Worm (Caenorhabditis elegans) whole organism, late embryonic: Measurements from ENCODE around the gene D1014.13.

Experiments
- C08G9.2 ChIP-seq: sonication (generic microtip); optimal IDR thresholded peaks from 2 replicates; lab custom pipeline; 2016; ENCODE audit warnings: mild to moderate bottlenecking, missing genetic modification characterization, moderate library complexity, missing compliant biosample characterization
- K02D7.2 ChIP-seq: sonication (generic microtip); optimal IDR thresholded peaks from 2 replicates; lab custom pipeline; 2017; ENCODE audit warnings: mild to moderate bottlenecking, missing genetic modification characterization, missing compliant biosample characterization
- K09A11.1 ChIP-seq: sonication (generic microtip); optimal IDR thresholded peaks from 2 replicates; lab custom pipeline; 2017; ENCODE audit warnings: antibody characterized with exemption, mild to moderate bottlenecking, missing genetic modification characterization, missing compliant biosample characterization; ENCODE audit not compliant: insufficient read depth
- ahr-1 ChIP-seq: sonication (generic microtip); optimal IDR thresholded peaks from 2 replicates; lab custom pipeline; 2016; ENCODE audit warnings: missing genetic modification characterization, missing compliant biosample characterization
- ama-1 ChIP-seq: fragments of 150-350 bp; optimal IDR thresholded peaks from 2 replicates; lab custom pipeline; 2014
- ceh-18 ChIP-seq: sonication (generic microtip); optimal IDR thresholded peaks from 2 replicates; lab custom pipeline; 2016; ENCODE audit warnings: missing genetic modification characterization, missing compliant biosample characterization
- ceh-19 ChIP-seq: fragments of 200-800 bp; sonication (Bioruptor generic); optimal IDR thresholded peaks from 2 replicates; lab custom pipeline; 2018; ENCODE audit warnings: mild to moderate bottlenecking, missing genetic modification characterization, missing compliant biosample characterization
- ceh-22 ChIP-seq: sonication (generic microtip); optimal IDR thresholded peaks from 2 replicates; lab custom pipeline; 2017; ENCODE audit warnings: missing biosample characterization, missing genetic modification characterization
- ceh-24 ChIP-seq: sonication (generic microtip); optimal IDR thresholded peaks from 2 replicates; lab custom pipeline; 2016; ENCODE audit warnings: mild to moderate bottlenecking, missing genetic modification characterization, missing compliant biosample characterization
- ceh-30 ChIP-seq: fragments of 150-350 bp; optimal IDR thresholded peaks from 2 replicates; lab custom pipeline; 2014; ENCODE audit warnings: missing biosample characterization, missing genetic modification characterization
- ceh-34 ChIP-seq: sonication (generic microtip); optimal IDR thresholded peaks from 2 replicates; lab custom pipeline; 2016; ENCODE audit warnings: mild to moderate bottlenecking, missing genetic modification characterization, missing compliant biosample characterization
- ceh-48 ChIP-seq: sonication (generic microtip); optimal IDR thresholded peaks from 2 replicates; lab custom pipeline; 2016; ENCODE audit warnings: missing genetic modification characterization, inconsistent platforms, missing compliant biosample characterization
- dmd-4 ChIP-seq: sonication (generic microtip); optimal IDR thresholded peaks from 2 replicates; lab custom pipeline; 2016; ENCODE audit warnings: borderline replicate concordance, missing genetic modification characterization, missing compliant biosample characterization
- elt-2 ChIP-seq: sonication (generic microtip); optimal IDR thresholded peaks from 2 replicates; lab custom pipeline; 2016; ENCODE audit warnings: missing genetic modification reagents, missing genetic modification characterization, missing compliant biosample characterization
- ets-4 ChIP-seq: sonication (generic microtip); optimal IDR thresholded peaks from 2 replicates; lab custom pipeline; 2016; ENCODE audit warnings: missing genetic modification characterization, missing compliant biosample characterization
- fkh-6 ChIP-seq: sonication (generic microtip); optimal IDR thresholded peaks from 2 replicates; lab custom pipeline; 2016; ENCODE audit warnings: missing genetic modification characterization, missing compliant biosample characterization
- hlh-30 ChIP-seq: sonication (generic microtip); optimal IDR thresholded peaks from 2 replicates; lab custom pipeline; 2017; ENCODE audit warnings: antibody characterized with exemption, missing genetic modification characterization, missing compliant biosample characterization; ENCODE audit not compliant: insufficient read depth
- hlh-6 ChIP-seq: sonication (generic microtip); optimal IDR thresholded peaks from 2 replicates; lab custom pipeline; 2016; ENCODE audit warnings: missing genotype, missing genetic modification characterization, missing compliant biosample characterization
- hlh-8 ChIP-seq: sonication (generic microtip); optimal IDR thresholded peaks from 2 replicates; lab custom pipeline; 2016; ENCODE audit warnings: missing genotype, missing genetic modification characterization, missing compliant biosample characterization
- lim-6 ChIP-seq: sonication (generic microtip); optimal IDR thresholded peaks from 2 replicates; lab custom pipeline; 2016; ENCODE audit warnings: missing genetic modification characterization, missing compliant biosample characterization
- lin-11 ChIP-seq: fragments of 200-800 bp; sonication (Bioruptor generic); optimal IDR thresholded peaks from 2 replicates; lab custom pipeline; 2018; ENCODE audit warnings: mild to moderate bottlenecking, missing genetic modification characterization, missing compliant biosample characterization
- nfya-1 ChIP-seq: sonication (generic microtip); optimal IDR thresholded peaks from 2 replicates; lab custom pipeline; 2017; ENCODE audit warnings: missing genetic modification characterization, mild to moderate bottlenecking, missing compliant biosample characterization, antibody characterized with exemption, moderate library complexity
- nhr-11 ChIP-seq: fragments of 150-350 bp; optimal IDR thresholded peaks from 2 replicates; lab custom pipeline; 2014; ENCODE audit warnings: missing biosample characterization, missing genetic modification characterization
- nhr-232 ChIP-seq: sonication (generic microtip); optimal IDR thresholded peaks from 2 replicates; lab custom pipeline; 2016; ENCODE audit warnings: missing genetic modification characterization, missing compliant biosample characterization
- npax-4 ChIP-seq: sonication (generic microtip); optimal IDR thresholded peaks from 2 replicates; lab custom pipeline; 2016; ENCODE audit warnings: missing genetic modification characterization, missing compliant biosample characterization
- pag-3 ChIP-seq: sonication (generic microtip); optimal IDR thresholded peaks from 2 replicates; lab custom pipeline; 2016; ENCODE audit warnings: missing compliant biosample characterization, missing genetic modification characterization, borderline replicate concordance
- pax-1 ChIP-seq: fragments of 150-350 bp; optimal IDR thresholded peaks from 2 replicates; lab custom pipeline; 2014; ENCODE audit warnings: missing biosample characterization, missing genetic modification characterization
- pqm-1 ChIP-seq: sonication (generic microtip); optimal IDR thresholded peaks from 2 replicates; lab custom pipeline; 2016; ENCODE audit warnings: missing genetic modification characterization, missing compliant biosample characterization
- rnt-1 ChIP-seq: sonication (generic microtip); optimal IDR thresholded peaks from 2 replicates; lab custom pipeline; 2016; ENCODE audit warnings: missing genetic modification characterization, missing compliant biosample characterization
- sdc-2 ChIP-seq: sonication (generic microtip); optimal IDR thresholded peaks from 2 replicates; lab custom pipeline; 2016; ENCODE audit warnings: missing genotype, missing genetic modification characterization, missing compliant biosample characterization
- sox-2 ChIP-seq: fragments of 200-800 bp; sonication (Bioruptor generic); IDR thresholded peaks from 2 replicates; pipeline ENCODE4 v1.3.6; 2022; ENCODE audit warnings: missing genetic modification reagents, missing genetic modification characterization, missing compliant biosample characterization
- sox-4 ChIP-seq: sonication (generic microtip); optimal IDR thresholded peaks from 2 replicates; lab custom pipeline; 2017; ENCODE audit warnings: mild to moderate bottlenecking, missing genetic modification characterization, inconsistent platforms, missing compliant biosample characterization
- tbx-2 ChIP-seq: sonication (generic microtip); optimal IDR thresholded peaks from 2 replicates; lab custom pipeline; 2016; ENCODE audit warnings: missing genetic modification characterization, missing compliant biosample characterization
- tbx-7 ChIP-seq: sonication (generic microtip); optimal IDR thresholded peaks from 2 replicates; lab custom pipeline; 2016; ENCODE audit warnings: missing genotype, missing genetic modification characterization, missing compliant biosample characterization
- unc-3 ChIP-seq, 2 experiments: fragments of 200-800 bp in 1 of 2; sonication (Bioruptor generic) in 1 of 2; sonication (generic microtip) in 1 of 2; conservative IDR thresholded peaks in 1 of 2; optimal IDR thresholded peaks in 1 of 2; 2 replicates each; pipeline versions ENCODE4 v1.3.6 to Lab custom; 2016 to 2022; ENCODE audit warnings: missing compliant biosample characterization in 2 of 2, missing genetic modification characterization in 2 of 2, missing genetic modification reagents in 1 of 2
- unc-55 ChIP-seq: sonication (generic microtip); optimal IDR thresholded peaks from 2 replicates; lab custom pipeline; 2017; ENCODE audit warnings: missing biosample characterization, missing genetic modification reagents, missing genetic modification characterization
- unc-86 ChIP-seq: sonication (generic microtip); optimal IDR thresholded peaks from 2 replicates; lab custom pipeline; 2016; ENCODE audit warnings: missing genetic modification characterization, missing compliant biosample characterization
- ztf-16 ChIP-seq: sonication (generic microtip); optimal IDR thresholded peaks from 2 replicates; lab custom pipeline; 2017; ENCODE audit warnings: missing genetic modification characterization, missing compliant biosample characterization

D1014.13 gene

ce11 chrV:8132926-8133325, 12.5 kb upstream of the D1014.13 start, which contains the start of gene D1014.4:
TSS of gene D1014.4 (plus strand) at chrV:8133226.
- TF ChIP-seq ama-1 = no peak
- TF ChIP-seq sdc-2 = no peak
- no peak for TF ChIP-seq unc-86 (tag; lab: Kevin White, UChicago)
- TF ChIP-seq, all 69 proteins: peak for 0

- no peak for TF ChIP-seq unc-55 (GFP tag; lab: Kevin White, UChicago)
- TF ChIP-seq unc-3 (GFP tag; conservative IDR thresholded peaks at IDR 0.05; lab: Robert Waterston, UW) = no peak
- TF ChIP-seq unc-3 (tag; optimal IDR thresholded peaks at IDR 0.05; lab: Kevin White, UChicago) = no peak
- TF ChIP-seq ceh-34 (tag; lab: Kevin White, UChicago) = no peak
- no peak for TF ChIP-seq hlh-8 (tag; lab: Kevin White, UChicago)
- no peak for TF ChIP-seq tbx-7
- TF ChIP-seq nhr-11 (tag; lab: Kevin White, UChicago) = no peak
- TF ChIP-seq ceh-30 (tag; lab: Kevin White, UChicago) = no peak
- no peak for TF ChIP-seq ets-4 (tag; lab: Kevin White, UChicago)
- no peak for TF ChIP-seq fkh-6 (tag; lab: Kevin White, UChicago)
- no peak for TF ChIP-seq ceh-22 (tag; lab: Kevin White, UChicago)
- no peak for TF ChIP-seq sdc-2
- TF ChIP-seq sox-2 (GFP tag; lab: Robert Waterston, UW) = no peak
- no peak for TF ChIP-seq unc-86 (tag; lab: Kevin White, UChicago)
- TF ChIP-seq, all 69 proteins: peak for 0
These were observed 1.8 kb upstream of the D1014.13 start, which contains the start of gene D1014.2 for ce11 chrV:8143605-8144004. TSS of gene D1014.2 (plus strand) at chrV:8143905.

- TF ChIP-seq nhr-232 (tag; lab: Kevin White, UChicago) (no peak), ceh-19 (GFP tag; lab: Kevin White, UChicago) (no peak), C08G9.2 (tag; lab: Kevin White, UChicago) (no peak), unc-55 (GFP tag; lab: Kevin White, UChicago) (no peak), unc-3 (GFP tag; conservative IDR thresholded peaks at IDR 0.05; lab: Robert Waterston, UW) (no peak), unc-3 (tag; optimal IDR thresholded peaks at IDR 0.05; lab: Kevin White, UChicago) (no peak), dmd-4 (tag; lab: Kevin White, UChicago) (no peak), ceh-22 (tag; lab: Kevin White, UChicago) (no peak), nfya-1 (no peak), npax-4 (no peak), fkh-6 (tag; lab: Kevin White, UChicago) (no peak), pag-3 (no peak), rnt-1 (tag; lab: Kevin White, UChicago) (no peak), lin-11 (tag; lab: Kevin White, UChicago) (no peak), unc-86 (tag; lab: Kevin White, UChicago) (no peak), ceh-24 (no peak), ama-1 (no peak), ahr-1 (tag; lab: Kevin White, UChicago) (no peak), lim-6 (no peak)
- TF ChIP-seq, all 69 proteins: peak for 0
These were observed 914 bp upstream of the D1014.13 start for ce11 chrV:8144515-8144914.

- no peak for TF ChIP-seq ama-1
- TF ChIP-seq lim-6 = no peak
- no peak for TF ChIP-seq K02D7.2 (tag; lab: Kevin White, UChicago)
- no peak for TF ChIP-seq rnt-1 (tag; lab: Kevin White, UChicago)
- TF ChIP-seq elt-2 (tag; lab: Kevin White, UChicago) = no peak
- TF ChIP-seq ceh-19 (GFP tag; lab: Kevin White, UChicago) = no peak
These were observed 10.3 kb downstream of the D1014.13 start for ce11 chrV:8155743-8156142.

ce11 chrV:8157446-8157845, 12.0 kb downstream of the D1014.13 start, which contains the start of gene sul-2:
TSS of gene sul-2 (plus strand) at chrV:8157746.
- no peak for TF ChIP-seq ztf-16 (tag; lab: Kevin White, UChicago)
- no peak for TF ChIP-seq ets-4 (tag; lab: Kevin White, UChicago)
- no peak for TF ChIP-seq pag-3
- TF ChIP-seq sdc-2 = no peak
- TF ChIP-seq pax-1 = no peak
- no peak for TF ChIP-seq ceh-48 (tag; lab: Kevin White, UChicago)
- no peak for TF ChIP-seq hlh-6 (tag; lab: Kevin White, UChicago)
- TF ChIP-seq tbx-7 = no peak
- no peak for TF ChIP-seq ceh-18
- TF ChIP-seq sox-4 (tag; lab: Kevin White, UChicago) = no peak
- TF ChIP-seq elt-2 (tag; lab: Kevin White, UChicago) = no peak
- no peak for TF ChIP-seq tbx-2 (tag; lab: Kevin White, UChicago)
- TF ChIP-seq C08G9.2 (tag; lab: Kevin White, UChicago) = no peak
- TF ChIP-seq unc-3 (GFP tag; conservative IDR thresholded peaks at IDR 0.05; lab: Robert Waterston, UW) = no peak
- TF ChIP-seq unc-3 (tag; optimal IDR thresholded peaks at IDR 0.05; lab: Kevin White, UChicago) = no peak
- TF ChIP-seq K09A11.1 (tag; lab: Kevin White, UChicago) = no peak
- no peak for TF ChIP-seq hlh-30 (tag; lab: Kevin White, UChicago)
- TF ChIP-seq pqm-1 (tag; lab: Kevin White, UChicago) = no peak
- TF ChIP-seq K02D7.2 (tag; lab: Kevin White, UChicago) = no peak
- no peak for TF ChIP-seq npax-4
- no peak for TF ChIP-seq dmd-4 (tag; lab: Kevin White, UChicago)
